Fruit fly (Drosophila melanogaster) whole organism, embryonic: ENCODE data around the gene CG4004.

Experiments used
- Adf1 ChIP-seq: fragments of 200-800 bp; sonication (Bioruptor generic); IDR thresholded peaks from 2 replicates; pipeline ENCODE4 v1.3.6; 2022; ENCODE audit warnings: missing biosample characterization, missing genetic modification characterization
- BtbVII ChIP-seq: fragments of 200-800 bp; sonication (Bioruptor generic); optimal IDR thresholded peaks from 3 replicates; lab custom pipeline; 2017; ENCODE audit warnings: missing biosample characterization, mild to moderate bottlenecking, missing genetic modification characterization
- CG11247 ChIP-seq: fragments of 200-800 bp; sonication (Bioruptor generic); IDR thresholded peaks from 2 replicates; pipeline ENCODE4 v1.3.6; 2022; ENCODE audit warnings: missing biosample characterization, missing genetic modification characterization
- CG11398 ChIP-seq: fragments of 200-800 bp; sonication (Bioruptor generic); optimal IDR thresholded peaks from 2 replicates; lab custom pipeline; 2016; ENCODE audit warnings: missing biosample characterization, missing genetic modification characterization
- CG12104 ChIP-seq: fragments of 200-800 bp; sonication (Bioruptor generic); optimal IDR thresholded peaks from 3 replicates; lab custom pipeline; 2016; ENCODE audit warnings: missing biosample characterization, missing genetic modification characterization
- CG1832 ChIP-seq: fragments of 200-800 bp; sonication (Bioruptor generic); optimal IDR thresholded peaks from 2 replicates; lab custom pipeline; 2017; ENCODE audit warnings: missing biosample characterization, mild to moderate bottlenecking, missing genetic modification characterization, inconsistent platforms
- CG2199 ChIP-seq: fragments of 200-800 bp; sonication (Bioruptor generic); IDR thresholded peaks from 3 replicates; pipeline ENCODE4 v1.3.6; 2022; ENCODE audit warnings: missing biosample characterization, missing genetic modification characterization
- CG3065 ChIP-seq: fragments of 200-800 bp; sonication (Bioruptor generic); optimal IDR thresholded peaks from 2 replicates; lab custom pipeline; 2016; ENCODE audit warnings: missing biosample characterization, missing genetic modification characterization
- CG4282 ChIP-seq: fragments of 200-800 bp; sonication (Bioruptor generic); optimal IDR thresholded peaks from 2 replicates; lab custom pipeline; 2016; ENCODE audit warnings: missing biosample characterization, missing genetic modification characterization
- CG4730 ChIP-seq: fragments of 200-800 bp; sonication (Bioruptor generic); IDR thresholded peaks from 2 replicates; pipeline ENCODE4 v1.3.6; 2022; ENCODE audit warnings: missing biosample characterization, missing genetic modification characterization
- CG5180 ChIP-seq: fragments of 200-800 bp; sonication (Bioruptor generic); optimal IDR thresholded peaks from 3 replicates; lab custom pipeline; 2017; ENCODE audit warnings: missing biosample characterization, missing genetic modification characterization, mild to moderate bottlenecking, moderate library complexity, missing genetic modification reagents
- CG6689 ChIP-seq: fragments of 200-800 bp; sonication (Bioruptor generic); IDR thresholded peaks from 2 replicates; pipeline ENCODE4 v1.3.6; 2022; ENCODE audit warnings: missing biosample characterization, missing genetic modification characterization
- CG8290 ChIP-seq, 3 experiments: fragments of 200-800 bp; sonication (Bioruptor generic); optimal IDR thresholded peaks; 2 replicates each; lab custom pipeline; 2016 to 2019; ENCODE audit warnings: missing biosample characterization in 3 of 3, missing genetic modification characterization in 3 of 3, mild to moderate bottlenecking in 2 of 3, moderate library complexity in 1 of 3
- Dref ChIP-seq: fragments of 200-800 bp; sonication (Bioruptor generic); IDR thresholded peaks from 2 replicates; pipeline ENCODE4 v1.3.6; 2022; ENCODE audit warnings: missing biosample characterization, missing genetic modification characterization
- Fer1 ChIP-seq: fragments of 200-800 bp; sonication (Bioruptor generic); optimal IDR thresholded peaks from 2 replicates; lab custom pipeline; 2017; ENCODE audit warnings: missing biosample characterization, mild to moderate bottlenecking, missing genetic modification characterization
- Med ChIP-seq: fragments of 200-800 bp; sonication (Bioruptor generic); peaks from one replicate; lab custom pipeline; 2016; ENCODE audit warnings: missing biosample characterization, missing genetic modification characterization, mild to moderate bottlenecking, inconsistent platforms, moderate library complexity
- Sox102F ChIP-seq: fragments of 200-800 bp; sonication (Bioruptor generic); optimal IDR thresholded peaks from 2 replicates; lab custom pipeline; 2018; ENCODE audit warnings: missing biosample characterization, mild to moderate bottlenecking, missing genetic modification characterization, moderate library complexity
- Spps ChIP-seq: fragments of 200-800 bp; sonication (Bioruptor generic); optimal IDR thresholded peaks from 2 replicates; lab custom pipeline; 2018; ENCODE audit warnings: missing biosample characterization, mild to moderate bottlenecking, missing genetic modification characterization
- Trl ChIP-seq, 3 experiments: fragments of >200 bp in 2 of 3; fragments of 200-800 bp in 1 of 3; sonication (Bioruptor generic) in 1 of 3; optimal IDR thresholded peaks; 2 replicates in 1 of 3; 3 replicates in 2 of 3; lab custom pipeline; 2016 to 2017; ENCODE audit warnings: missing biosample characterization in 1 of 3, missing genetic modification characterization in 1 of 3
- Usf ChIP-seq: fragments of 200-800 bp; sonication (Bioruptor generic); optimal IDR thresholded peaks from 2 replicates; lab custom pipeline; 2017; ENCODE audit warnings: missing genotype, missing biosample characterization, missing genetic modification characterization
- abd-A ChIP-seq: fragments of 200-800 bp; sonication (Bioruptor generic); optimal IDR thresholded peaks from 3 replicates; lab custom pipeline; 2019; ENCODE audit warnings: missing biosample characterization, mild to moderate bottlenecking, missing genetic modification characterization, moderate library complexity
- ash1 ChIP-seq: fragments of 200-800 bp; sonication (Bioruptor generic); optimal IDR thresholded peaks from 2 replicates; lab custom pipeline; 2018; ENCODE audit warnings: missing biosample characterization, mild to moderate bottlenecking, missing genetic modification characterization
- bbx ChIP-seq: fragments of 200-800 bp; sonication (Bioruptor generic); IDR thresholded peaks from 2 replicates; pipeline ENCODE4 v1.3.6; 2022; ENCODE audit warnings: missing biosample characterization, missing genetic modification characterization; ENCODE audit not compliant: partially characterized antibody
- chm ChIP-seq: fragments of 200-800 bp; sonication (Bioruptor generic); IDR thresholded peaks from 2 replicates; pipeline ENCODE4 v1.3.6; 2022; ENCODE audit warnings: missing biosample characterization, missing genetic modification characterization
- crol ChIP-seq: fragments of 200-800 bp; sonication (Bioruptor generic); IDR thresholded peaks from 2 replicates; pipeline ENCODE4 v1.3.6; 2022; ENCODE audit warnings: missing biosample characterization, missing genetic modification characterization
- crp ChIP-seq, 2 experiments: fragments of 200-800 bp; sonication (Bioruptor generic); optimal IDR thresholded peaks; 2 replicates in 1 of 2; 3 replicates in 1 of 2; lab custom pipeline; 2017; ENCODE audit warnings: missing biosample characterization in 2 of 2, missing genetic modification characterization in 2 of 2, mild to moderate bottlenecking in 1 of 2, moderate library complexity in 1 of 2
- disco-r ChIP-seq: fragments of 200-800 bp; sonication (Bioruptor generic); optimal IDR thresholded peaks from 2 replicates; lab custom pipeline; 2016; ENCODE audit warnings: missing biosample characterization, missing genetic modification characterization
- gfzf ChIP-seq: fragments of 200-800 bp; sonication (Bioruptor generic); optimal IDR thresholded peaks from 2 replicates; lab custom pipeline; 2016; ENCODE audit warnings: missing biosample characterization, mild to moderate bottlenecking, missing genetic modification characterization, moderate library complexity
- pan ChIP-seq, 4 experiments: fragments of >200 bp in 3 of 4; fragments of 200-800 bp in 1 of 4; sonication (Bioruptor generic) in 1 of 4; optimal IDR thresholded peaks in 3 of 4; IDR thresholded peaks in 1 of 4; 2 replicates each; pipeline versions ENCODE4 v1.3.6 to Lab custom; 2017 to 2022; ENCODE audit warnings: missing biosample characterization in 2 of 4, missing genetic modification characterization in 2 of 4, mixed read lengths in 1 of 4
- psq ChIP-seq: fragments of 200-800 bp; sonication (Bioruptor generic); optimal IDR thresholded peaks from 2 replicates; lab custom pipeline; 2017; ENCODE audit warnings: missing biosample characterization, missing genetic modification characterization
- sim ChIP-seq: fragments of 200-800 bp; sonication (Bioruptor generic); IDR thresholded peaks from 2 replicates; pipeline ENCODE4 v1.3.6; 2022; ENCODE audit warnings: missing biosample characterization, missing genetic modification characterization
- sima ChIP-seq: fragments of 200-800 bp; sonication (Bioruptor generic); optimal IDR thresholded peaks from 2 replicates; lab custom pipeline; 2016; ENCODE audit warnings: missing biosample characterization, missing genetic modification characterization
- sisA ChIP-seq: fragments of 200-800 bp; sonication (Bioruptor generic); IDR thresholded peaks from 2 replicates; pipeline ENCODE4 v1.3.6; 2022; ENCODE audit warnings: missing biosample characterization, missing genetic modification characterization
- sqz ChIP-seq: fragments of 200-800 bp; sonication (Bioruptor generic); optimal IDR thresholded peaks from 3 replicates; lab custom pipeline; 2018; ENCODE audit warnings: missing biosample characterization, mild to moderate bottlenecking, missing genetic modification characterization
- usp ChIP-seq: fragments of >200 bp; optimal IDR thresholded peaks from 2 replicates; lab custom pipeline; 2017; ENCODE audit warnings: missing biosample characterization, missing genetic modification characterization
- wek ChIP-seq: fragments of 200-800 bp; sonication (Bioruptor generic); optimal IDR thresholded peaks from 3 replicates; lab custom pipeline; 2018; ENCODE audit warnings: missing biosample characterization, mild to moderate bottlenecking, missing genetic modification characterization, moderate library complexity

CG4004 gene

dm6 chrX:12719152-12719779, 24.7 kb upstream of the CG4004 start (continued):
- TF ChIP-seq BtbVII (GFP tag; lab: Kevin White, UChicago) (peak; percentile 80), CG12104 (GFP tag; lab: Kevin White, UChicago) (peak; percentile 21), Spps (tag; lab: Kevin White, UChicago) (peak; percentile 20), crp (GFP tag; optimal IDR thresholded peaks at IDR 0.05; lab: Kevin White, UChicago) (peak in 1 of 2 experiments; percentile 3), Usf (GFP tag; lab: Kevin White, UChicago) (no peak), wek (GFP tag; lab: Kevin White, UChicago) (peak; percentile 14), bbx (no peak), Sox102F (GFP tag; lab: Kevin White, UChicago) (peak; percentile 81), CG3065 (GFP tag; lab: Kevin White, UChicago) (no peak)

DNA sequence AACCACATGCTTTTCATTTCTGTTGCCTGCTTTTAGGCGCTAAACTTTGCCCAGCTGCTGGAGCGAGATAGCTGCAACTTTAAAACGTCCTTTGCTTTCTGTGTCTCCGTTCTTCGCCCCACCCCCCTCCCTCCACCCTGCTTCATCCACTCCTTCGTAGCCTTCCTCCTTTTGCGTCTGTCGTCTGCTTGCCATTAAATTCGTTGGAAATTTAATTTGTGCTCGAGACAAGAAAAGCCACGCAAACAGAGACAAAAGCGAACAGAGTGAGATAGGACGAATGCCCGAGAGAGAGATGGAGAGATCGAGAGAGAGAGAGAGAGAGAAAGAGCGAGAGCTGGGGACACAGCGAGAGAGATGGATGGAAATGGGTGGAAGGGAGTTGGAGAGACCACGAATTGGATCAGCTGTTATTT, 24.1 kb upstream of the CG4004 start:
- TF ChIP-seq CG4730 (GFP tag; lab: Robert Waterston, UW) (no peak), ash1 (peak; percentile 73), psq (GFP tag; lab: Kevin White, UChicago) (peak; percentile 15), Dref (GFP tag; lab: Robert Waterston, UW) (no peak), CG2199 (GFP tag; lab: Robert Waterston, UW) (0 out of 3 replicates have a peak, but pooled peaks have one; percentile 35), CG8290 (GFP tag; optimal IDR thresholded peaks at IDR 0.05; lab: Kevin White, UChicago) (peak; percentile 55), CG8290 (tag; optimal IDR thresholded peaks at IDR 0.05; lab: Kevin White, UChicago) (peak; percentile 12 to 88), CG11247 (GFP tag; lab: Robert Waterston, UW) (no peak), Adf1 (GFP tag; lab: Robert Waterston, UW) (peak; percentile 14; the same call in 1 of the 2 replicates), CG6689 (GFP tag; lab: Robert Waterston, UW) (no peak), abd-A (tag; lab: Kevin White, UChicago) (peak; percentile 71), CG1832 (peak; percentile 89), Med (peak; percentile 37), CG4282 (no peak), sisA (GFP tag; lab: Robert Waterston, UW) (no peak), sima (GFP tag; lab: Kevin White, UChicago) (no peak), sqz (GFP tag; lab: Kevin White, UChicago) (peak; percentile 19), pan (optimal IDR thresholded peaks at IDR 0.05; lab: Kevin White, UChicago) (no peak), pan (GFP tag; optimal IDR thresholded peaks at IDR 0.05 in 1 of 2, IDR thresholded peaks at IDR 0.05 in 1 of 2) (peak in 1 of 2 experiments; percentile 17), Trl (optimal IDR thresholded peaks at IDR 0.05; lab: Kevin White, UChicago) (peak; percentile 63 to 78), Trl (GFP tag; optimal IDR thresholded peaks at IDR 0.05; lab: Kevin White, UChicago) (no peak), CG11398 (no peak), sim (0 out of 2 replicates have a peak, but pooled peaks have one; percentile 19), Fer1 (GFP tag; lab: Kevin White, UChicago) (no peak), CG5180 (GFP tag; lab: Kevin White, UChicago) (peak; percentile 81), gfzf (no peak), crp (GFP tag; optimal IDR thresholded peaks at IDR 0.05; lab: Kevin White, UChicago) (peak in 1 of 2 experiments; percentile 41), chm (GFP tag; lab: Robert Waterston, UW) (peak; percentile 41; the same call in 1 of the 2 replicates), usp (GFP tag; lab: Kevin White, UChicago) (no peak), disco-r (GFP tag; lab: Kevin White, UChicago) (no peak), crol (GFP tag; lab: Robert Waterston, UW) (peak; percentile 63; the same call in 1 of the 2 replicates)
